Fruit fly (Drosophila melanogaster): ENCODE results near the gene Acbp5.

dm6 chr3L:8800432-8800831 lies 12.1 kb upstream of the Acbp5 start, which contains the start of gene CG13310:
- no peak for TF ChIP-seq CG12768 (GFP tag; optimal IDR thresholded peaks at IDR 0.05)
- no peak for TF ChIP-seq CG11617 (GFP tag; optimal IDR thresholded peaks at IDR 0.05)
- TF ChIP-seq cnc (optimal IDR thresholded peaks at IDR 0.05) = no peak
- TF ChIP-seq CG14711 (tag; optimal IDR thresholded peaks at IDR 0.05) = no peak
- TF ChIP-seq CG7101 (tag; optimal IDR thresholded peaks at IDR 0.05) = no peak
- no peak for TF ChIP-seq Crg-1 (GFP tag; optimal IDR thresholded peaks at IDR 0.05)
- TF ChIP-seq CG5204 (GFP tag; optimal IDR thresholded peaks at IDR 0.05) = no peak
- no peak for TF ChIP-seq Hr96 (GFP tag; optimal IDR thresholded peaks at IDR 0.05)
- no peak for TF ChIP-seq CG7045 (GFP tag; optimal IDR thresholded peaks at IDR 0.05)
- no peak for TF ChIP-seq tj (GFP tag; optimal IDR thresholded peaks at IDR 0.05)
- no peak for TF ChIP-seq bab1 (GFP tag; optimal IDR thresholded peaks at IDR 0.05)
- TF ChIP-seq pad (GFP tag; optimal IDR thresholded peaks at IDR 0.05) = no peak

All from whole organism, adult.